Worm (Caenorhabditis elegans) whole organism, L2 larva: ENCODE measurements around the gene F31F4.1.
A peak's percentile ranks its signal among the peaks of the same experiment; 100 is the strongest.

Source experiments
- C34F6.9 ChIP-seq: fragments of 150-350 bp; optimal IDR thresholded peaks from 2 replicates; lab custom pipeline; 2014; ENCODE audit warnings: missing biosample characterization, missing genetic modification characterization
- R02D3.7 ChIP-seq: fragments of 150-350 bp; optimal IDR thresholded peaks from 2 replicates; lab custom pipeline; 2014; ENCODE audit warnings: missing biosample characterization, missing genetic modification characterization
- ZK546.5 ChIP-seq: sonication (generic microtip); optimal IDR thresholded peaks from 2 replicates; lab custom pipeline; 2017; ENCODE audit warnings: missing biosample characterization, missing genetic modification characterization
- blmp-1 ChIP-seq: sonication (generic microtip); optimal IDR thresholded peaks from 2 replicates; lab custom pipeline; 2017; ENCODE audit warnings: missing genetic modification characterization, mild to moderate bottlenecking, missing compliant biosample characterization, antibody characterized with exemption, moderate library complexity; ENCODE audit not compliant: insufficient read depth
- ceh-82 ChIP-seq: fragments of 150-350 bp; optimal IDR thresholded peaks from 2 replicates; lab custom pipeline; 2014; ENCODE audit warnings: missing biosample characterization, missing genetic modification characterization
- crh-2 ChIP-seq: sonication (generic microtip); optimal IDR thresholded peaks from 2 replicates; lab custom pipeline; 2017; ENCODE audit warnings: missing biosample characterization, missing genetic modification characterization
- dmd-4 ChIP-seq: sonication (generic microtip); optimal IDR thresholded peaks from 2 replicates; lab custom pipeline; 2017; ENCODE audit warnings: missing biosample characterization, missing genetic modification characterization
- egl-27 ChIP-seq: sonication (generic microtip); optimal IDR thresholded peaks from 3 replicates; lab custom pipeline; 2017; ENCODE audit warnings: missing biosample characterization, missing genetic modification reagents, missing genetic modification characterization
- elt-1 ChIP-seq: fragments of 150-350 bp; optimal IDR thresholded peaks from 2 replicates; lab custom pipeline; 2014; ENCODE audit warnings: missing biosample characterization, missing genetic modification characterization
- fos-1 ChIP-seq: fragments of 150-350 bp; optimal IDR thresholded peaks from 2 replicates; lab custom pipeline; 2014; ENCODE audit warnings: missing biosample characterization, missing genetic modification characterization
- gmeb-1 ChIP-seq: fragments of 150-350 bp; optimal IDR thresholded peaks from 2 replicates; lab custom pipeline; 2014; ENCODE audit warnings: missing biosample characterization, missing genetic modification characterization
- lin-13 ChIP-seq: fragments of 150-350 bp; optimal IDR thresholded peaks from 2 replicates; lab custom pipeline; 2014; ENCODE audit warnings: missing biosample characterization, missing genetic modification reagents, missing genetic modification characterization
- lin-39 ChIP-seq: fragments of 150-350 bp; optimal IDR thresholded peaks from 2 replicates; lab custom pipeline; 2014; ENCODE audit warnings: missing biosample characterization, missing genetic modification reagents, missing genetic modification characterization
- lsy-2 ChIP-seq, 2 experiments: fragments of 150-350 bp in 1 of 2; sonication (generic microtip) in 1 of 2; optimal IDR thresholded peaks; 2 replicates each; lab custom pipeline; 2014 to 2017; ENCODE audit warnings: missing biosample characterization in 2 of 2, missing genetic modification characterization in 2 of 2
- nhr-10 ChIP-seq: sonication (generic microtip); optimal IDR thresholded peaks from 2 replicates; lab custom pipeline; 2017; ENCODE audit warnings: missing biosample characterization, missing genetic modification characterization
- nhr-11 ChIP-seq: fragments of 150-350 bp; optimal IDR thresholded peaks from 2 replicates; lab custom pipeline; 2014; ENCODE audit warnings: missing biosample characterization, missing genetic modification characterization
- nhr-129 ChIP-seq: fragments of 150-350 bp; optimal IDR thresholded peaks from 2 replicates; lab custom pipeline; 2014; ENCODE audit warnings: missing biosample characterization, missing genetic modification characterization
- nhr-237 ChIP-seq: fragments of 150-350 bp; optimal IDR thresholded peaks from 2 replicates; lab custom pipeline; 2014; ENCODE audit warnings: missing biosample characterization, missing genetic modification characterization
- nhr-25 ChIP-seq: fragments of 150-350 bp; sonication (generic microtip); optimal IDR thresholded peaks from 3 replicates; lab custom pipeline; 2014; ENCODE audit warnings: missing biosample characterization, missing genetic modification characterization
- nhr-6 ChIP-seq: fragments of 150-350 bp; optimal IDR thresholded peaks from 2 replicates; lab custom pipeline; 2014; ENCODE audit warnings: missing biosample characterization, missing genetic modification characterization
- nhr-77 ChIP-seq: fragments of 150-350 bp; optimal IDR thresholded peaks from 2 replicates; lab custom pipeline; 2014; ENCODE audit warnings: missing biosample characterization, missing genetic modification characterization
- peb-1 ChIP-seq: fragments of 150-350 bp; optimal IDR thresholded peaks from 2 replicates; lab custom pipeline; 2014; ENCODE audit warnings: missing biosample characterization, missing genetic modification characterization
- skn-1 ChIP-seq: sonication (generic microtip); optimal IDR thresholded peaks from 2 replicates; lab custom pipeline; 2017; ENCODE audit warnings: missing biosample characterization, missing genetic modification characterization
- sma-9 ChIP-seq, 2 experiments: fragments of 150-350 bp in 1 of 2; sonication (generic microtip) in 1 of 2; optimal IDR thresholded peaks; 2 replicates each; lab custom pipeline; 2014 to 2016; ENCODE audit warnings: missing genetic modification characterization in 2 of 2, mild to moderate bottlenecking in 1 of 2, missing biosample characterization in 1 of 2, missing compliant biosample characterization in 1 of 2, missing genetic modification reagents in 1 of 2, moderate library complexity in 1 of 2
- snpc-4 ChIP-seq: fragments of 150-350 bp; optimal IDR thresholded peaks from 2 replicates; lab custom pipeline; 2014; ENCODE audit warnings: missing biosample characterization, missing genetic modification characterization
- unc-62 ChIP-seq: fragments of 150-350 bp; optimal IDR thresholded peaks from 2 replicates; lab custom pipeline; 2014; ENCODE audit warnings: missing biosample characterization, missing genetic modification reagents, missing genetic modification characterization
- zag-1 ChIP-seq: fragments of 150-350 bp; optimal IDR thresholded peaks from 2 replicates; lab custom pipeline; 2014; ENCODE audit warnings: missing biosample characterization, missing genetic modification characterization
- ztf-1 ChIP-seq: fragments of 200-800 bp; sonication (Bioruptor generic); conservative IDR thresholded peaks from 2 replicates; pipeline ENCODE4 v1.3.6; 2022; ENCODE audit warnings: missing genetic modification characterization, missing compliant biosample characterization
- ztf-11 ChIP-seq: sonication (generic microtip); optimal IDR thresholded peaks from 2 replicates; lab custom pipeline; 2017; ENCODE audit warnings: missing biosample characterization, missing genetic modification characterization
- ztf-4 ChIP-seq: fragments of 150-350 bp; optimal IDR thresholded peaks from 2 replicates; lab custom pipeline; 2014; ENCODE audit warnings: missing biosample characterization, missing genetic modification characterization

Gene F31F4.1

ce11 chrV:683858-684257, at the start of gene F31F4.1:
Gene F31F4.1, plus strand, starts transcription at chrV:684060.
- TF ChIP-seq fos-1 (peak; percentile 29), nhr-6 (tag; lab: Kevin White, UChicago) (no peak)
- TF ChIP-seq, all 48 proteins: peak for 1

ce11 chrV:634855-635254, 49.0 kb upstream of the F31F4.1 start, which contains the start of gene F48G7.10:
Gene F48G7.10, minus strand, starts transcription at chrV:634955.
- TF ChIP-seq snpc-4 (tag; lab: Kevin White, UChicago) = no peak

- TF ChIP-seq ztf-11 (tag; lab: Kevin White, UChicago) (no peak), fos-1 (peak; percentile 44), sma-9 (GFP tag; optimal IDR thresholded peaks at IDR 0.05; lab: Kevin White, UChicago) (peak; percentile 9), sma-9 (tag; optimal IDR thresholded peaks at IDR 0.05; lab: Kevin White, UChicago) (no peak), elt-1 (tag; lab: Kevin White, UChicago) (no peak), crh-2 (tag; lab: Kevin White, UChicago) (peak; percentile 47), zag-1 (tag; lab: Kevin White, UChicago) (no peak), nhr-25 (tag; lab: Kevin White, UChicago) (peak; percentile 25), nhr-129 (tag; lab: Kevin White, UChicago) (peak; percentile 21), gmeb-1 (tag; lab: Kevin White, UChicago) (peak; percentile 31), C34F6.9 (tag; lab: Kevin White, UChicago) (peak; percentile 4), snpc-4 (tag; lab: Kevin White, UChicago) (peak; percentile 74)
These were observed 48.2 kb upstream of the F31F4.1 start for ce11 chrV:635630-636029.

ce11 chrV:636281-636680, 47.6 kb upstream of the F31F4.1 start, which contains the start of gene pals-31:
Gene pals-31, plus strand, starts transcription at chrV:636581.
- TF ChIP-seq ZK546.5 (tag; lab: Kevin White, UChicago) (no peak), nhr-25 (tag; lab: Kevin White, UChicago) (no peak), dmd-4 (tag; lab: Kevin White, UChicago) (no peak), nhr-237 (tag; lab: Kevin White, UChicago) (no peak), snpc-4 (tag; lab: Kevin White, UChicago) (no peak), nhr-129 (tag; lab: Kevin White, UChicago) (no peak), peb-1 (tag; lab: Kevin White, UChicago) (no peak), elt-1 (tag; lab: Kevin White, UChicago) (no peak)

ce11 chrV:638328-638727, 45.5 kb upstream of the F31F4.1 start, which contains the start of gene srj-37:
Gene srj-37, plus strand, starts transcription at chrV:638628.
- TF ChIP-seq unc-62 (no peak), nhr-6 (tag; lab: Kevin White, UChicago) (no peak), snpc-4 (tag; lab: Kevin White, UChicago) (no peak), peb-1 (tag; lab: Kevin White, UChicago) (no peak), nhr-237 (tag; lab: Kevin White, UChicago) (no peak), fos-1 (no peak), zag-1 (tag; lab: Kevin White, UChicago) (no peak), elt-1 (tag; lab: Kevin White, UChicago) (no peak)

ce11 chrV:642750-643149, 41.1 kb upstream of the F31F4.1 start, which contains the start of gene nhr-190:
Gene nhr-190, minus strand, starts transcription at chrV:642924.
- no peak for TF ChIP-seq blmp-1
- peak; percentile 35 for TF ChIP-seq nhr-129 (tag; lab: Kevin White, UChicago)
- TF ChIP-seq nhr-10 (tag; lab: Kevin White, UChicago) = no peak
- no peak for TF ChIP-seq ZK546.5 (tag; lab: Kevin White, UChicago)
- TF ChIP-seq C34F6.9 (tag; lab: Kevin White, UChicago) = peak; percentile 32
- TF ChIP-seq ztf-1 (GFP tag; lab: Robert Waterston, UW) = no peak
- TF ChIP-seq nhr-77 (tag; lab: Kevin White, UChicago) = no peak
- TF ChIP-seq sma-9 (GFP tag; optimal IDR thresholded peaks at IDR 0.05; lab: Kevin White, UChicago) = peak; percentile 12
- no peak for TF ChIP-seq sma-9 (tag; optimal IDR thresholded peaks at IDR 0.05; lab: Kevin White, UChicago)
- no peak for TF ChIP-seq snpc-4 (tag; lab: Kevin White, UChicago)

ce11 chrV:646129-646528, 37.7 kb upstream of the F31F4.1 start, which contains the start of gene F48G7.12:
Gene F48G7.12, minus strand, starts transcription at chrV:646229.
- TF ChIP-seq nhr-10 (tag; lab: Kevin White, UChicago) (no peak), skn-1 (tag; lab: Kevin White, UChicago) (no peak), unc-62 (no peak), zag-1 (tag; lab: Kevin White, UChicago) (no peak), ceh-82 (tag; lab: Kevin White, UChicago) (no peak), sma-9 (GFP tag; optimal IDR thresholded peaks at IDR 0.05; lab: Kevin White, UChicago) (no peak), sma-9 (tag; optimal IDR thresholded peaks at IDR 0.05; lab: Kevin White, UChicago) (no peak), nhr-6 (tag; lab: Kevin White, UChicago) (no peak), egl-27 (tag; lab: Kevin White, UChicago) (no peak), peb-1 (tag; lab: Kevin White, UChicago) (no peak), lin-39 (no peak), ZK546.5 (tag; lab: Kevin White, UChicago) (no peak), R02D3.7 (tag; lab: Kevin White, UChicago) (no peak), crh-2 (tag; lab: Kevin White, UChicago) (no peak), nhr-11 (tag; lab: Kevin White, UChicago) (no peak), lin-13 (GFP tag; lab: Kevin White, UChicago) (no peak), nhr-237 (tag; lab: Kevin White, UChicago) (no peak), gmeb-1 (tag; lab: Kevin White, UChicago) (no peak), lsy-2 (tag; optimal IDR thresholded peaks at IDR 0.05; lab: Kevin White, UChicago) (no peak), ztf-4 (no peak)
- TF ChIP-seq, all 48 proteins: peak for 0
